Fruit fly (Drosophila melanogaster) whole organism, embryonic: ENCODE data around the gene CG32121.
A peak's percentile ranks its signal among the peaks of the same experiment; 100 is the strongest.

Experiments used
- CG12104 ChIP-seq: fragments of 200-800 bp; sonication (Bioruptor generic); optimal IDR thresholded peaks from 3 replicates; lab custom pipeline; 2016; ENCODE audit warnings: missing biosample characterization, missing genetic modification characterization
- CG17361 ChIP-seq: fragments of 200-800 bp; sonication (Bioruptor generic); IDR thresholded peaks from 3 replicates; pipeline ENCODE4 v1.3.6; 2022; ENCODE audit warnings: missing biosample characterization, missing genetic modification characterization
- CG17829 ChIP-seq: fragments of 200-800 bp; optimal IDR thresholded peaks from 2 replicates; lab custom pipeline; 2019; ENCODE audit warnings: missing biosample characterization, mild to moderate bottlenecking, missing genetic modification characterization, moderate library complexity
- CG2129 ChIP-seq: fragments of 200-800 bp; sonication (Bioruptor generic); IDR thresholded peaks from 2 replicates; pipeline ENCODE4 v1.3.6; 2022; ENCODE audit warnings: missing biosample characterization, missing genetic modification characterization; ENCODE audit not compliant: partially characterized antibody
- GATAe ChIP-seq: fragments of 200-800 bp; sonication (Bioruptor generic); conservative IDR thresholded peaks from 2 replicates; pipeline ENCODE4 v1.3.6; 2022; ENCODE audit warnings: missing biosample characterization, missing genetic modification characterization
- Sin3A ChIP-seq: fragments of >200 bp; optimal IDR thresholded peaks from 2 replicates; lab custom pipeline; 2018
- Xrp1 ChIP-seq: fragments of 200-800 bp; sonication (Bioruptor generic); IDR thresholded peaks from 2 replicates; pipeline ENCODE4 v1.3.6; 2022; ENCODE audit warnings: missing biosample characterization, missing genetic modification characterization
- hkb ChIP-seq, 2 experiments: fragments of 200-800 bp in 1 of 2; fragments of >200 bp in 1 of 2; sonication (Bioruptor generic) in 1 of 2; IDR thresholded peaks in 1 of 2; optimal IDR thresholded peaks in 1 of 2; 2 replicates each; pipeline versions ENCODE4 v1.3.6 to Lab custom; 2017 to 2022; ENCODE audit warnings: missing biosample characterization in 1 of 2, missing genetic modification characterization in 1 of 2

dm6 chr3L:13442400-13442799 is 20.3 kb upstream of the CG32121 start, which contains the start of gene cmb:
- TF ChIP-seq Sin3A (lab: Kevin White, UChicago) = no peak
- no peak for TF ChIP-seq GATAe (GFP tag; lab: Robert Waterston, UW)
- TF ChIP-seq CG2129 (GFP tag; lab: Robert Waterston, UW) = no peak
- TF ChIP-seq hkb (optimal IDR thresholded peaks at IDR 0.05; lab: Kevin White, UChicago) = no peak
- TF ChIP-seq hkb (GFP tag; IDR thresholded peaks at IDR 0.05; lab: Robert Waterston, UW) = no peak
- TF ChIP-seq CG12104 = no peak
- no peak for TF ChIP-seq CG17361 (GFP tag; lab: Robert Waterston, UW)
- TF ChIP-seq CG17829 (tag; lab: Kevin White, UChicago) = peak; percentile 38
- TF ChIP-seq Xrp1 = no peak
